Fruit fly (Drosophila melanogaster) whole organism, embryonic: Measurements from ENCODE around the gene Pcmt.

Experiments
- Atf6 ChIP-seq: fragments of 200-800 bp; sonication (Bioruptor generic); IDR thresholded peaks from 2 replicates; pipeline ENCODE4 v1.3.6; 2022; ENCODE audit warnings: missing biosample characterization, missing genetic modification characterization
- CG10543 ChIP-seq: fragments of 200-800 bp; sonication (Bioruptor generic); optimal IDR thresholded peaks from 3 replicates; lab custom pipeline; 2017; ENCODE audit warnings: missing biosample characterization, mild to moderate bottlenecking, missing genetic modification characterization, moderate library complexity
- CG11456 ChIP-seq: fragments of 200-800 bp; sonication (Bioruptor generic); IDR thresholded peaks from 3 replicates; pipeline ENCODE4 v1.3.6; 2022; ENCODE audit warnings: missing biosample characterization, missing genetic modification characterization
- CG11560 ChIP-seq: fragments of 200-800 bp; sonication (Bioruptor generic); IDR thresholded peaks from 3 replicates; pipeline ENCODE4 v1.3.6; 2022; ENCODE audit warnings: missing biosample characterization, missing genetic modification characterization
- CG12236 ChIP-seq: fragments of 200-800 bp; sonication (Bioruptor generic); optimal IDR thresholded peaks from 2 replicates; lab custom pipeline; 2016; ENCODE audit warnings: missing biosample characterization, missing genetic modification characterization
- CG1603 ChIP-seq: fragments of 200-800 bp; sonication (Bioruptor generic); optimal IDR thresholded peaks from 2 replicates; lab custom pipeline; 2019; ENCODE audit warnings: missing biosample characterization, mild to moderate bottlenecking, missing genetic modification characterization, moderate library complexity
- CG16815 ChIP-seq: fragments of 200-800 bp; sonication (Bioruptor generic); optimal IDR thresholded peaks from 3 replicates; lab custom pipeline; 2017; ENCODE audit warnings: missing biosample characterization, mild to moderate bottlenecking, missing genetic modification characterization
- CG18476 ChIP-seq: fragments of 200-800 bp; sonication (Bioruptor generic); optimal IDR thresholded peaks from 2 replicates; lab custom pipeline; 2016; ENCODE audit warnings: missing biosample characterization, mild to moderate bottlenecking, missing genetic modification characterization
- CG32772 ChIP-seq: fragments of 200-800 bp; sonication (Bioruptor generic); IDR thresholded peaks from 2 replicates; pipeline ENCODE4 v1.3.6; 2022; ENCODE audit warnings: missing biosample characterization, missing genetic modification characterization
- CG6765 ChIP-seq: fragments of 200-800 bp; sonication (Bioruptor generic); optimal IDR thresholded peaks from 3 replicates; lab custom pipeline; 2017; ENCODE audit warnings: missing biosample characterization, mild to moderate bottlenecking, missing genetic modification characterization
- CG8478 ChIP-seq: fragments of >200 bp; optimal IDR thresholded peaks from 2 replicates; lab custom pipeline; 2018
- Chrac-16 ChIP-seq: fragments of 200-800 bp; sonication (Bioruptor generic); optimal IDR thresholded peaks from 3 replicates; lab custom pipeline; 2016; ENCODE audit warnings: missing biosample characterization, missing genetic modification characterization
- Elba2 ChIP-seq: fragments of 200-800 bp; sonication (Bioruptor generic); optimal IDR thresholded peaks from 3 replicates; lab custom pipeline; 2016; ENCODE audit warnings: missing biosample characterization, missing genetic modification characterization
- Jarid2 ChIP-seq: fragments of 200-800 bp; sonication (Bioruptor generic); optimal IDR thresholded peaks from 3 replicates; lab custom pipeline; 2017; ENCODE audit warnings: mild to moderate bottlenecking, missing biosample characterization, missing genetic modification reagents, missing genetic modification characterization
- Med ChIP-seq: fragments of 200-800 bp; sonication (Bioruptor generic); peaks from one replicate; lab custom pipeline; 2016; ENCODE audit warnings: missing biosample characterization, missing genetic modification characterization, mild to moderate bottlenecking, inconsistent platforms, moderate library complexity
- Neu2 ChIP-seq: fragments of 200-800 bp; sonication (Bioruptor generic); optimal IDR thresholded peaks from 3 replicates; lab custom pipeline; 2016; ENCODE audit warnings: missing biosample characterization, missing genetic modification characterization, borderline replicate concordance
- Opbp ChIP-seq: fragments of 200-800 bp; sonication (Bioruptor generic); IDR thresholded peaks from 3 replicates; pipeline ENCODE4 v1.3.6; 2022; ENCODE audit warnings: missing biosample characterization, missing genetic modification characterization; ENCODE audit not compliant: partially characterized antibody
- Optix ChIP-seq: fragments of 200-800 bp; sonication (Bioruptor generic); IDR thresholded peaks from 3 replicates; pipeline ENCODE4 v1.3.6; 2022; ENCODE audit warnings: missing biosample characterization, missing genetic modification characterization
- Pdp1 ChIP-seq, 2 experiments: fragments of 200-800 bp; sonication (Bioruptor generic); optimal IDR thresholded peaks; 3 replicates each; lab custom pipeline; 2016; ENCODE audit warnings: missing biosample characterization in 2 of 2, missing genetic modification characterization in 2 of 2, mild to moderate bottlenecking in 1 of 2, moderate library complexity in 1 of 2
- Sox100B ChIP-seq: fragments of 200-800 bp; sonication (Bioruptor generic); optimal IDR thresholded peaks from 3 replicates; lab custom pipeline; 2018; ENCODE audit warnings: missing biosample characterization, mild to moderate bottlenecking, missing genetic modification characterization
- abd-A ChIP-seq: fragments of 200-800 bp; sonication (Bioruptor generic); optimal IDR thresholded peaks from 3 replicates; lab custom pipeline; 2019; ENCODE audit warnings: missing biosample characterization, mild to moderate bottlenecking, missing genetic modification characterization, moderate library complexity
- ap ChIP-seq: fragments of 200-800 bp; sonication (Bioruptor generic); IDR thresholded peaks from 2 replicates; pipeline ENCODE4 v1.3.6; 2022; ENCODE audit warnings: missing biosample characterization, missing genetic modification characterization
- bsh ChIP-seq, 2 experiments: fragments of 200-800 bp; sonication (Bioruptor generic); optimal IDR thresholded peaks; 2 replicates each; lab custom pipeline; 2017 to 2018; ENCODE audit warnings: mild to moderate bottlenecking in 2 of 2, missing biosample characterization in 2 of 2, missing genetic modification characterization in 2 of 2, moderate library complexity in 1 of 2
- chif ChIP-seq, 2 experiments: fragments of 200-800 bp; sonication (Bioruptor generic); optimal IDR thresholded peaks; 3 replicates each; lab custom pipeline; 2016; ENCODE audit warnings: missing biosample characterization in 2 of 2, missing genetic modification characterization in 2 of 2
- ci ChIP-seq: fragments of 200-800 bp; sonication (Bioruptor generic); IDR thresholded peaks from 3 replicates; pipeline ENCODE4 v1.3.6; 2022; ENCODE audit warnings: missing biosample characterization, missing genetic modification characterization
- crp ChIP-seq, 2 experiments: fragments of 200-800 bp; sonication (Bioruptor generic); optimal IDR thresholded peaks; 2 replicates in 1 of 2; 3 replicates in 1 of 2; lab custom pipeline; 2017; ENCODE audit warnings: missing biosample characterization in 2 of 2, missing genetic modification characterization in 2 of 2, mild to moderate bottlenecking in 1 of 2, moderate library complexity in 1 of 2
- cwo ChIP-seq: fragments of 200-800 bp; sonication (Bioruptor generic); optimal IDR thresholded peaks from 3 replicates; lab custom pipeline; 2017; ENCODE audit warnings: missing biosample characterization, missing genetic modification characterization, mild to moderate bottlenecking, moderate library complexity, missing genetic modification reagents
- danr ChIP-seq: fragments of 200-800 bp; sonication (Bioruptor generic); IDR thresholded peaks from 2 replicates; pipeline ENCODE4 v1.3.6; 2022; ENCODE audit warnings: missing biosample characterization, missing genetic modification characterization
- dmrt99B ChIP-seq: fragments of 200-800 bp; sonication (Bioruptor generic); optimal IDR thresholded peaks from 2 replicates; lab custom pipeline; 2018; ENCODE audit warnings: missing biosample characterization, mild to moderate bottlenecking, missing genetic modification characterization, moderate library complexity
- ftz-f1 ChIP-seq: fragments of 200-800 bp; sonication (Bioruptor generic); optimal IDR thresholded peaks from 2 replicates; lab custom pipeline; 2016; ENCODE audit warnings: missing biosample characterization, missing genetic modification characterization
- ken ChIP-seq: fragments of 200-800 bp; sonication (Bioruptor generic); IDR thresholded peaks from 3 replicates; pipeline ENCODE4 v1.3.6; 2022; ENCODE audit warnings: missing biosample characterization, missing genetic modification characterization
- klu ChIP-seq: fragments of 200-800 bp; sonication (Bioruptor generic); IDR thresholded peaks from 2 replicates; pipeline ENCODE4 v1.3.6; 2022; ENCODE audit warnings: missing biosample characterization, missing genetic modification characterization
- kni ChIP-seq: fragments of 200-800 bp; sonication (Bioruptor generic); optimal IDR thresholded peaks from 3 replicates; lab custom pipeline; 2017; ENCODE audit warnings: mild to moderate bottlenecking, missing biosample characterization, missing genetic modification reagents, missing genetic modification characterization
- knrl ChIP-seq: fragments of 200-800 bp; sonication (Bioruptor generic); IDR thresholded peaks from 3 replicates; pipeline ENCODE4 v1.3.6; 2022; ENCODE audit warnings: missing biosample characterization, missing genetic modification characterization; ENCODE audit not compliant: partially characterized antibody
- luna ChIP-seq: fragments of 200-800 bp; sonication (Bioruptor generic); optimal IDR thresholded peaks from 2 replicates; lab custom pipeline; 2016; ENCODE audit warnings: missing biosample characterization, missing genetic modification characterization
- oc ChIP-seq: fragments of 200-800 bp; sonication (Bioruptor generic); optimal IDR thresholded peaks from 2 replicates; lab custom pipeline; 2018; ENCODE audit warnings: missing biosample characterization, mild to moderate bottlenecking, missing genetic modification characterization, moderate library complexity
- pita ChIP-seq: fragments of 200-800 bp; sonication (Bioruptor generic); optimal IDR thresholded peaks from 2 replicates; lab custom pipeline; 2017; ENCODE audit warnings: missing biosample characterization, mild to moderate bottlenecking, missing genetic modification characterization
- prd ChIP-seq, 3 experiments: fragments of >200 bp in 2 of 3; fragments of 200-800 bp in 1 of 3; sonication (Bioruptor generic) in 1 of 3; optimal IDR thresholded peaks in 2 of 3; IDR thresholded peaks in 1 of 3; 2 replicates in 2 of 3; 3 replicates in 1 of 3; pipeline versions ENCODE4 v1.3.6 to Lab custom; 2017 to 2022; ENCODE audit warnings: missing biosample characterization in 1 of 3, missing genetic modification characterization in 1 of 3
- repo ChIP-seq: fragments of 200-800 bp; sonication (Bioruptor generic); optimal IDR thresholded peaks from 2 replicates; lab custom pipeline; 2016; ENCODE audit warnings: missing biosample characterization, missing genetic modification characterization
- sens ChIP-seq: fragments of 200-800 bp; sonication (Bioruptor generic); peaks from one replicate; lab custom pipeline; 2016; ENCODE audit warnings: missing biosample characterization, missing genetic modification characterization
- sna ChIP-seq: fragments of 200-800 bp; sonication (Bioruptor generic); IDR thresholded peaks from 2 replicates; pipeline ENCODE4 v1.3.6; 2022; ENCODE audit warnings: missing biosample characterization, missing genetic modification characterization; ENCODE audit not compliant: partially characterized antibody
- tgo ChIP-seq: fragments of 200-800 bp; sonication (Bioruptor generic); IDR thresholded peaks from 3 replicates; pipeline ENCODE4 v1.3.6; 2022; ENCODE audit warnings: missing biosample characterization, missing genetic modification characterization
- tup ChIP-seq: fragments of 200-800 bp; sonication (Bioruptor generic); optimal IDR thresholded peaks from 2 replicates; lab custom pipeline; 2016; ENCODE audit warnings: missing biosample characterization, mild to moderate bottlenecking, missing genetic modification characterization, moderate library complexity
- tx ChIP-seq: fragments of 200-800 bp; sonication (Bioruptor generic); optimal IDR thresholded peaks from 2 replicates; lab custom pipeline; 2016; ENCODE audit warnings: missing biosample characterization, missing genetic modification characterization
- vnd ChIP-seq: fragments of 200-800 bp; sonication (Bioruptor generic); IDR thresholded peaks from 3 replicates; pipeline ENCODE4 v1.3.6; 2022; ENCODE audit warnings: missing biosample characterization, missing genetic modification characterization; ENCODE audit not compliant: partially characterized antibody
- vvl ChIP-seq: fragments of 200-800 bp; sonication (Bioruptor generic); IDR thresholded peaks from 2 replicates; pipeline ENCODE4 v1.3.6; 2022; ENCODE audit warnings: missing biosample characterization, missing genetic modification characterization
- wek ChIP-seq: fragments of 200-800 bp; sonication (Bioruptor generic); optimal IDR thresholded peaks from 3 replicates; lab custom pipeline; 2018; ENCODE audit warnings: missing biosample characterization, mild to moderate bottlenecking, missing genetic modification characterization, moderate library complexity
- z ChIP-seq: fragments of 200-800 bp; sonication (Bioruptor generic); IDR thresholded peaks from 3 replicates; pipeline ENCODE4 v1.3.6; 2022; ENCODE audit warnings: missing biosample characterization, missing genetic modification characterization
- zfh1 ChIP-seq: fragments of 200-800 bp; sonication (Bioruptor generic); IDR thresholded peaks from 3 replicates; pipeline ENCODE4 v1.3.6; 2022; ENCODE audit warnings: missing biosample characterization, missing genetic modification characterization

The Pcmt gene

dm6 chr3R:5572900-5573665, 19.0 kb upstream of the Pcmt start:
- TF ChIP-seq CG8478 (lab: Kevin White, UChicago) (peak; percentile 67), Chrac-16 (GFP tag; lab: Kevin White, UChicago) (no peak), Pdp1 (GFP tag; optimal IDR thresholded peaks at IDR 0.05; lab: Kevin White, UChicago) (peak in 1 of 2 experiments; percentile 52), vvl (GFP tag; lab: Robert Waterston, UW) (no peak), Neu2 (no peak), sna (no peak), Elba2 (GFP tag; lab: Kevin White, UChicago) (no peak), ken (GFP tag; lab: Robert Waterston, UW) (no peak), CG6765 (GFP tag; lab: Kevin White, UChicago) (no peak), tgo (GFP tag; lab: Robert Waterston, UW) (no peak), CG11456 (GFP tag; lab: Robert Waterston, UW) (0 out of 3 replicates have a peak, but pooled peaks have one; percentile 31), kni (GFP tag; lab: Kevin White, UChicago) (peak; percentile 26), tx (GFP tag; lab: Kevin White, UChicago) (no peak), CG10543 (GFP tag; lab: Kevin White, UChicago) (no peak), cwo (GFP tag; lab: Kevin White, UChicago) (no peak), repo (GFP tag; lab: Kevin White, UChicago) (no peak), Med (GFP tag; lab: Kevin White, UChicago) (peak; percentile 36), wek (GFP tag; lab: Kevin White, UChicago) (no peak), pita (GFP tag; lab: Kevin White, UChicago) (no peak), dmrt99B (tag; lab: Kevin White, UChicago) (no peak), CG12236 (GFP tag; lab: Kevin White, UChicago) (no peak), CG18476 (GFP tag; lab: Kevin White, UChicago) (no peak), chif (GFP tag; optimal IDR thresholded peaks at IDR 0.05; lab: Kevin White, UChicago) (no peak), abd-A (tag; lab: Kevin White, UChicago) (no peak), CG1603 (tag; lab: Kevin White, UChicago) (no peak), CG16815 (GFP tag; lab: Kevin White, UChicago) (no peak), bsh (GFP tag; optimal IDR thresholded peaks at IDR 0.05; lab: Kevin White, UChicago) (peak in 1 of 2 experiments; percentile 22), z (GFP tag; lab: Robert Waterston, UW) (no peak), klu (GFP tag; lab: Robert Waterston, UW) (no peak), ftz-f1 (GFP tag; lab: Kevin White, UChicago) (no peak), tup (GFP tag; lab: Kevin White, UChicago) (no peak), CG32772 (no peak), vnd (GFP tag; lab: Robert Waterston, UW) (no peak), knrl (0 out of 3 replicates have a peak, but pooled peaks have one; percentile 22), CG11560 (tag; lab: Robert Waterston, UW) (no peak), sens (GFP tag; lab: Kevin White, UChicago) (no peak), prd (optimal IDR thresholded peaks at IDR 0.05; lab: Kevin White, UChicago) (no peak), prd (GFP tag; IDR thresholded peaks at IDR 0.05; lab: Robert Waterston, UW) (no peak), Jarid2 (GFP tag; lab: Kevin White, UChicago) (no peak), Sox100B (no peak), danr (no peak), Optix (GFP tag; lab: Robert Waterston, UW) (no peak), oc (tag; lab: Kevin White, UChicago) (no peak), crp (GFP tag; optimal IDR thresholded peaks at IDR 0.05; lab: Kevin White, UChicago) (no peak), ap (GFP tag; lab: Robert Waterston, UW) (no peak), Atf6 (GFP tag; lab: Robert Waterston, UW) (no peak), luna (no peak), Opbp (GFP tag; lab: Robert Waterston, UW) (0 out of 3 replicates have a peak, but pooled peaks have one; percentile 16), zfh1 (GFP tag; lab: Robert Waterston, UW) (0 out of 3 replicates have a peak, but pooled peaks have one; percentile 14), ci (GFP tag; lab: Robert Waterston, UW) (no peak)
